Fruit fly (Drosophila melanogaster): Measurements from ENCODE around the gene CG42724.
A peak's percentile ranks its signal among the peaks of the same experiment; 100 is the strongest.

The CG42724 gene

dm6 chr3R:6380129-6380528, 12.0 kb upstream of the CG42724 start, which contains the start of the genes CG1024 and TfIIFalpha (continued):
- TF ChIP-seq CG1647 (GFP tag; optimal IDR thresholded peaks at IDR 0.05) (no peak), CG4328 (GFP tag; optimal IDR thresholded peaks at IDR 0.05) (no peak), CG16813 (GFP tag; IDR thresholded peaks at IDR 0.05; ENCODE audit: partially characterized antibody) (peak; percentile 86), eyg (GFP tag; optimal IDR thresholded peaks at IDR 0.05) (no peak), CG14710 (tag; optimal IDR thresholded peaks at IDR 0.05) (peak; percentile 53), tna (GFP tag; IDR thresholded peaks at IDR 0.05; ENCODE audit: partially characterized antibody) (peak; percentile 89), bbx (GFP tag; IDR thresholded peaks at IDR 0.05; ENCODE audit: partially characterized antibody) (peak; percentile 77), B-H2 (GFP tag; optimal IDR thresholded peaks at IDR 0.05) (no peak), CG34224 (GFP tag; IDR thresholded peaks at IDR 0.05; ENCODE audit: partially characterized antibody) (peak; percentile 96), Myb (GFP tag; optimal IDR thresholded peaks at IDR 0.05) (peak; percentile 39), CG30403 (GFP tag; optimal IDR thresholded peaks at IDR 0.05) (peak; percentile 26), YL-1 (GFP tag; optimal IDR thresholded peaks at IDR 0.05) (peak; percentile 44), Adf1 (GFP tag; IDR thresholded peaks at IDR 0.05) (0 out of 2 replicates have a peak, but pooled peaks have one; percentile 8), dm (GFP tag; optimal IDR thresholded peaks at IDR 0.05) (peak; percentile 31), CG7963 (GFP tag; IDR thresholded peaks at IDR 0.05; ENCODE audit: partially characterized antibody) (peak; percentile 87), hkb (optimal IDR thresholded peaks at IDR 0.05) (no peak), hkb (GFP tag; IDR thresholded peaks at IDR 0.05) (no peak), MESR4 (GFP tag; optimal IDR thresholded peaks at IDR 0.05) (peak; percentile 8), Sry-β (GFP tag; optimal IDR thresholded peaks at IDR 0.05) (peak; percentile 3), lilli (GFP tag; optimal IDR thresholded peaks at IDR 0.05) (peak; percentile 20), Dref (GFP tag; IDR thresholded peaks at IDR 0.05) (peak; percentile 78), sob (GFP tag; IDR thresholded peaks at IDR 0.05) (0 out of 2 replicates have a peak, but pooled peaks have one; percentile 31), Stat92E (GFP tag; optimal IDR thresholded peaks at IDR 0.05) (peak in 1 of 3 experiments; percentile 24), stwl (tag; optimal IDR thresholded peaks at IDR 0.05) (peak; percentile 84), maf-S (GFP tag; optimal IDR thresholded peaks at IDR 0.05) (no peak), CG2889 (GFP tag; IDR thresholded peaks at IDR 0.05) (no peak), slbo (GFP tag; IDR thresholded peaks at IDR 0.05) (no peak), inv (GFP tag; IDR thresholded peaks at IDR 0.05; ENCODE audit: partially characterized antibody) (peak; percentile 84), psq (GFP tag; optimal IDR thresholded peaks at IDR 0.05) (no peak), Side (GFP tag; optimal IDR thresholded peaks at IDR 0.05) (peak; percentile 3), row (GFP tag; IDR thresholded peaks at IDR 0.05) (peak; percentile 72), CG17829 (tag; optimal IDR thresholded peaks at IDR 0.05) (peak; percentile 41), Sin3A (optimal IDR thresholded peaks at IDR 0.05) (peak; percentile 34), CG30020 (tag; optimal IDR thresholded peaks at IDR 0.05) (peak; percentile 43), Camta (GFP tag; optimal IDR thresholded peaks at IDR 0.05) (no peak), ato (GFP tag; IDR thresholded peaks at IDR 0.05; ENCODE audit: partially characterized antibody) (peak; percentile 88), mld (GFP tag; IDR thresholded peaks at IDR 0.05; ENCODE audit: partially characterized antibody) (peak; percentile 87), Doc3 (GFP tag; IDR thresholded peaks at IDR 0.05; ENCODE audit: partially characterized antibody) (peak; percentile 92), CG13624 (GFP tag; optimal IDR thresholded peaks at IDR 0.05) (no peak), gcm (GFP tag; optimal IDR thresholded peaks at IDR 0.05) (no peak), lbe (GFP tag; optimal IDR thresholded peaks at IDR 0.05) (peak; percentile 19), CG14441 (GFP tag; IDR thresholded peaks at IDR 0.05) (no peak), CG2712 (tag; optimal IDR thresholded peaks at IDR 0.05) (peak; percentile 47), Atf6 (GFP tag; IDR thresholded peaks at IDR 0.05) (0 out of 2 replicates have a peak, but pooled peaks have one; percentile 9), trem (tag; optimal IDR thresholded peaks at IDR 0.05) (peak; percentile 70), CG33557 (GFP tag; optimal IDR thresholded peaks at IDR 0.05) (peak; percentile 1), Med (GFP tag) (peak; percentile 49), CG12391 (tag; optimal IDR thresholded peaks at IDR 0.05) (peak; percentile 36), Dll (GFP tag; IDR thresholded peaks at IDR 0.05; ENCODE audit: partially characterized antibody) (peak; percentile 95), CG11696 (GFP tag; IDR thresholded peaks at IDR 0.05) (no peak)
